Worm (Caenorhabditis elegans) whole organism, L1 larva: ENCODE results near the gene Y51H4A.941.

Experiments
- Y116A8C.19 ChIP-seq: sonication (generic microtip); optimal IDR thresholded peaks from 2 replicates; lab custom pipeline; 2016; ENCODE audit warnings: missing compliant biosample characterization, missing genetic modification characterization, borderline replicate concordance
- alr-1 ChIP-seq: fragments of 200-800 bp; sonication (Bioruptor generic); optimal IDR thresholded peaks from 2 replicates; lab custom pipeline; 2018; ENCODE audit warnings: borderline replicate concordance, mild to moderate bottlenecking, missing genetic modification characterization, missing compliant biosample characterization
- aly-2 ChIP-seq: fragments of 150-350 bp; optimal IDR thresholded peaks from 2 replicates; lab custom pipeline; 2014; ENCODE audit warnings: missing biosample characterization, missing genetic modification characterization
- blmp-1 ChIP-seq: fragments of 150-350 bp; optimal IDR thresholded peaks from 2 replicates; lab custom pipeline; 2014; ENCODE audit warnings: missing biosample characterization, missing genetic modification characterization
- ceh-63 ChIP-seq: fragments of 200-800 bp; sonication (Bioruptor generic); optimal IDR thresholded peaks from 2 replicates; lab custom pipeline; 2018; ENCODE audit warnings: mild to moderate bottlenecking, missing genetic modification characterization, missing compliant biosample characterization
- dsc-1 ChIP-seq: sonication (generic microtip); optimal IDR thresholded peaks from 2 replicates; lab custom pipeline; 2016; ENCODE audit warnings: mild to moderate bottlenecking, missing genetic modification characterization, missing compliant biosample characterization
- efl-3 ChIP-seq: fragments of 200-800 bp; sonication (Bioruptor generic); optimal IDR thresholded peaks from 2 replicates; lab custom pipeline; 2018; ENCODE audit warnings: mild to moderate bottlenecking, missing genetic modification characterization, missing compliant biosample characterization
- egl-13 ChIP-seq: sonication (generic microtip); optimal IDR thresholded peaks from 2 replicates; lab custom pipeline; 2016; ENCODE audit warnings: missing genotype, missing genetic modification reagents, missing genetic modification characterization, missing compliant biosample characterization
- egl-27 ChIP-seq, 2 experiments: fragments of 150-350 bp in 1 of 2; sonication (generic microtip); optimal IDR thresholded peaks; 3 replicates each; lab custom pipeline; 2017 to 2018; ENCODE audit warnings: missing biosample characterization in 2 of 2, missing genetic modification characterization in 2 of 2, missing genetic modification reagents in 2 of 2
- ets-5 ChIP-seq: fragments of 200-800 bp; sonication (Bioruptor generic); IDR thresholded peaks from 2 replicates; pipeline ENCODE4 v1.3.6; 2022; ENCODE audit warnings: missing genetic modification characterization, missing compliant biosample characterization
- fkh-8 ChIP-seq: sonication (generic microtip); optimal IDR thresholded peaks from 2 replicates; lab custom pipeline; 2016; ENCODE audit warnings: mild to moderate bottlenecking, missing genetic modification characterization, missing compliant biosample characterization
- fos-1 ChIP-seq: fragments of 150-350 bp; optimal IDR thresholded peaks from 2 replicates; lab custom pipeline; 2014; ENCODE audit warnings: missing biosample characterization, missing genetic modification characterization
- hlh-17 ChIP-seq: fragments of 200-800 bp; sonication (Bioruptor generic); optimal IDR thresholded peaks from 2 replicates; lab custom pipeline; 2018; ENCODE audit warnings: missing genetic modification characterization, mild to moderate bottlenecking, missing compliant biosample characterization, moderate library complexity, borderline replicate concordance
- hlh-4 ChIP-seq: sonication (generic microtip); optimal IDR thresholded peaks from 2 replicates; lab custom pipeline; 2016; ENCODE audit warnings: mild to moderate bottlenecking, missing genetic modification characterization, missing compliant biosample characterization
- hpl-2 ChIP-seq: fragments of 150-350 bp; optimal IDR thresholded peaks from 2 replicates; lab custom pipeline; 2014; ENCODE audit warnings: missing biosample characterization, missing genetic modification reagents, missing genetic modification characterization
- irx-1 ChIP-seq: sonication (generic microtip); optimal IDR thresholded peaks from 2 replicates; lab custom pipeline; 2016; ENCODE audit warnings: missing genetic modification characterization, missing compliant biosample characterization
- lin-13 ChIP-seq: fragments of 150-350 bp; optimal IDR thresholded peaks from 2 replicates; lab custom pipeline; 2014; ENCODE audit warnings: missing biosample characterization, missing genetic modification reagents, missing genetic modification characterization
- lin-14 ChIP-seq: fragments of 200-800 bp; sonication (Bioruptor generic); optimal IDR thresholded peaks from 2 replicates; lab custom pipeline; 2018; ENCODE audit warnings: mild to moderate bottlenecking, missing genetic modification characterization, moderate library complexity, missing compliant biosample characterization
- lin-15B ChIP-seq: fragments of 150-350 bp; sonication (generic microtip); optimal IDR thresholded peaks from 3 replicates; lab custom pipeline; 2014; ENCODE audit warnings: missing biosample characterization, missing genetic modification characterization
- lin-35 ChIP-seq, 2 experiments: fragments of 150-350 bp; optimal IDR thresholded peaks; 2 replicates each; lab custom pipeline; 2014; ENCODE audit warnings: missing biosample characterization in 2 of 2, missing genetic modification characterization in 2 of 2, missing genetic modification reagents in 2 of 2
- lir-3 ChIP-seq: sonication (generic microtip); optimal IDR thresholded peaks from 2 replicates; lab custom pipeline; 2016; ENCODE audit warnings: mild to moderate bottlenecking, missing genetic modification characterization, moderate library complexity, missing compliant biosample characterization; ENCODE audit not compliant: poor library complexity
- lsy-2 ChIP-seq, 2 experiments: fragments of 150-350 bp; optimal IDR thresholded peaks; 2 replicates each; lab custom pipeline; 2014; ENCODE audit warnings: missing biosample characterization in 2 of 2, missing genetic modification characterization in 2 of 2
- mab-9 ChIP-seq: fragments of 200-800 bp; sonication (Bioruptor generic); IDR thresholded peaks from 2 replicates; pipeline ENCODE4 v1.3.6; 2022; ENCODE audit warnings: missing genetic modification reagents, missing genetic modification characterization, missing compliant biosample characterization
- mdl-1 ChIP-seq, 2 experiments: fragments of 150-350 bp; optimal IDR thresholded peaks; 2 replicates each; lab custom pipeline; 2014 to 2017; ENCODE audit warnings: missing biosample characterization in 2 of 2, missing genetic modification characterization in 2 of 2, inconsistent platforms in 1 of 2
- mep-1 ChIP-seq: fragments of 150-350 bp; optimal IDR thresholded peaks from 2 replicates; lab custom pipeline; 2014; ENCODE audit warnings: missing biosample characterization, missing genetic modification characterization
- nhr-12 ChIP-seq: sonication (generic microtip); optimal IDR thresholded peaks from 2 replicates; lab custom pipeline; 2017; ENCODE audit warnings: missing biosample characterization, missing genetic modification characterization
- nhr-237 ChIP-seq: fragments of 150-350 bp; optimal IDR thresholded peaks from 2 replicates; lab custom pipeline; 2014; ENCODE audit warnings: missing biosample characterization, missing genetic modification characterization
- nhr-28 ChIP-seq: fragments of 150-350 bp; optimal IDR thresholded peaks from 2 replicates; lab custom pipeline; 2014; ENCODE audit warnings: missing biosample characterization, missing genetic modification characterization
- nhr-47 ChIP-seq: sonication (generic microtip); optimal IDR thresholded peaks from 2 replicates; lab custom pipeline; 2016; ENCODE audit warnings: mild to moderate bottlenecking, missing genetic modification characterization, moderate library complexity, missing compliant biosample characterization
- nhr-71 ChIP-seq: sonication (generic microtip); optimal IDR thresholded peaks from 2 replicates; lab custom pipeline; 2016; ENCODE audit warnings: mild to moderate bottlenecking, missing genetic modification characterization, moderate library complexity, missing compliant biosample characterization
- nhr-85 ChIP-seq: sonication (generic microtip); peaks from one replicate; lab custom pipeline; 2016; ENCODE audit warnings: missing genetic modification characterization, inconsistent platforms, missing compliant biosample characterization
- nhr-90 ChIP-seq: sonication (generic microtip); optimal IDR thresholded peaks from 2 replicates; lab custom pipeline; 2016; ENCODE audit warnings: mild to moderate bottlenecking, missing genetic modification characterization, missing compliant biosample characterization; ENCODE audit not compliant: poor library complexity
- pag-3 ChIP-seq: sonication (generic microtip); optimal IDR thresholded peaks from 2 replicates; lab custom pipeline; 2017; ENCODE audit warnings: missing genetic modification characterization, mild to moderate bottlenecking, missing compliant biosample characterization, antibody characterized with exemption, borderline replicate concordance; ENCODE audit not compliant: insufficient read depth
- pqm-1 ChIP-seq: sonication (generic microtip); optimal IDR thresholded peaks from 3 replicates; lab custom pipeline; 2017; ENCODE audit warnings: missing biosample characterization, missing genetic modification characterization
- rnt-1 ChIP-seq: sonication (generic microtip); optimal IDR thresholded peaks from 2 replicates; lab custom pipeline; 2016; ENCODE audit warnings: mild to moderate bottlenecking, missing genetic modification characterization, moderate library complexity, missing compliant biosample characterization
- skn-1 ChIP-seq: fragments of 150-350 bp; optimal IDR thresholded peaks from 2 replicates; lab custom pipeline; 2014; ENCODE audit warnings: missing biosample characterization, missing genetic modification characterization
- snpc-4 ChIP-seq: fragments of 150-350 bp; optimal IDR thresholded peaks from 2 replicates; lab custom pipeline; 2014; ENCODE audit warnings: missing biosample characterization, missing genetic modification characterization
- snu-23 ChIP-seq: sonication (generic microtip); optimal IDR thresholded peaks from 2 replicates; lab custom pipeline; 2016; ENCODE audit warnings: missing genetic modification characterization, missing compliant biosample characterization
- sox-4 ChIP-seq: sonication (generic microtip); optimal IDR thresholded peaks from 2 replicates; lab custom pipeline; 2016; ENCODE audit warnings: missing genetic modification characterization, missing compliant biosample characterization
- sptf-1 ChIP-seq: fragments of 150-350 bp; optimal IDR thresholded peaks from 2 replicates; lab custom pipeline; 2014; ENCODE audit warnings: missing biosample characterization, missing genetic modification characterization
- swsn-7 ChIP-seq: sonication (generic microtip); optimal IDR thresholded peaks from 2 replicates; lab custom pipeline; 2016; ENCODE audit warnings: missing genetic modification characterization, missing compliant biosample characterization
- tlp-1 ChIP-seq: fragments of 150-350 bp; optimal IDR thresholded peaks from 2 replicates; lab custom pipeline; 2014; ENCODE audit warnings: missing biosample characterization, missing genetic modification characterization
- unc-62 ChIP-seq: fragments of 150-350 bp; optimal IDR thresholded peaks from 2 replicates; lab custom pipeline; 2014; ENCODE audit warnings: missing biosample characterization, missing genetic modification reagents, missing genetic modification characterization
- unc-86 ChIP-seq: sonication (generic microtip); optimal IDR thresholded peaks from 2 replicates; lab custom pipeline; 2016; ENCODE audit warnings: missing genetic modification characterization, missing compliant biosample characterization
- vab-15 ChIP-seq: sonication (generic microtip); optimal IDR thresholded peaks from 2 replicates; lab custom pipeline; 2017; ENCODE audit warnings: missing genotype, mild to moderate bottlenecking, missing genetic modification characterization, missing compliant biosample characterization
- xbp-1 ChIP-seq: sonication (generic microtip); optimal IDR thresholded peaks from 2 replicates; lab custom pipeline; 2016; ENCODE audit warnings: missing genetic modification characterization, missing compliant biosample characterization
- zag-1 ChIP-seq: fragments of 150-350 bp; optimal IDR thresholded peaks from 2 replicates; lab custom pipeline; 2014; ENCODE audit warnings: missing biosample characterization, missing genetic modification characterization

Y51H4A.941 gene

ce11 chrIV:16656232-16656631 lies 38.2 kb downstream of the Y51H4A.941 start, which contains the start of gene tsr-2 (continued):
- TF ChIP-seq lin-35 (GFP tag; optimal IDR thresholded peaks at IDR 0.05; lab: Kevin White, UChicago): peak; percentile 90 to 94
- TF ChIP-seq lin-15B: peak; percentile 85
- peak; percentile 69 for TF ChIP-seq aly-2 (tag; lab: Kevin White, UChicago)
- TF ChIP-seq irx-1 (tag; lab: Kevin White, UChicago): peak; percentile 79
- no peak for TF ChIP-seq Y116A8C.19 (tag; lab: Kevin White, UChicago)
- TF ChIP-seq skn-1: peak; percentile 88
- TF ChIP-seq ets-5 (GFP tag; lab: Robert Waterston, UW): no peak
- TF ChIP-seq nhr-71: peak; percentile 96
- TF ChIP-seq efl-3 (GFP tag; lab: Kevin White, UChicago): no peak
- peak; percentile 77 for TF ChIP-seq egl-13 (tag; lab: Kevin White, UChicago)
- peak; percentile 71 for TF ChIP-seq hpl-2 (GFP tag; lab: Kevin White, UChicago)
- TF ChIP-seq lsy-2 (tag; optimal IDR thresholded peaks at IDR 0.05; lab: Kevin White, UChicago): peak; percentile 99
- peak; percentile 93 for TF ChIP-seq nhr-85 (tag; lab: Kevin White, UChicago)
- TF ChIP-seq unc-86 (tag; lab: Kevin White, UChicago): peak; percentile 89
- TF ChIP-seq nhr-28: no peak
- TF ChIP-seq mab-9 (GFP tag; lab: Robert Waterston, UW): peak; percentile 77
- no peak for TF ChIP-seq hlh-17 (GFP tag; lab: Kevin White, UChicago)
- TF ChIP-seq tlp-1 (tag; lab: Kevin White, UChicago): no peak
- peak; percentile 89 for TF ChIP-seq fos-1 (tag; lab: Kevin White, UChicago)
- no peak for TF ChIP-seq ceh-63 (GFP tag; lab: Kevin White, UChicago)
- no peak for TF ChIP-seq hlh-4 (tag; lab: Kevin White, UChicago)
- peak; percentile 89 for TF ChIP-seq nhr-90 (tag; lab: Kevin White, UChicago)
- peak; percentile 95 for TF ChIP-seq rnt-1 (tag; lab: Kevin White, UChicago)
- TF ChIP-seq pqm-1: no peak
- TF ChIP-seq nhr-237 (tag; lab: Kevin White, UChicago): peak; percentile 38
- no peak for TF ChIP-seq sptf-1 (tag; lab: Kevin White, UChicago)
- peak; percentile 91 for TF ChIP-seq fkh-8 (tag; lab: Kevin White, UChicago)
- peak; percentile 53 for TF ChIP-seq sox-4 (tag; lab: Kevin White, UChicago)
- TF ChIP-seq swsn-7 (tag; lab: Kevin White, UChicago): peak; percentile 91
- TF ChIP-seq lin-13 (GFP tag; lab: Kevin White, UChicago): peak; percentile 91
- TF ChIP-seq xbp-1: peak; percentile 91
- TF ChIP-seq mep-1 (tag; lab: Kevin White, UChicago): peak; percentile 97
- peak; percentile 96 for TF ChIP-seq snu-23 (GFP tag; lab: Kevin White, UChicago)
- peak; percentile 74 for TF ChIP-seq snpc-4 (tag; lab: Kevin White, UChicago)
- TF ChIP-seq dsc-1: peak; percentile 89
- TF ChIP-seq vab-15: peak; percentile 14
- peak; percentile 93 for TF ChIP-seq nhr-47 (tag; lab: Kevin White, UChicago)
- no peak for TF ChIP-seq zag-1 (tag; lab: Kevin White, UChicago)
- TF ChIP-seq mdl-1 (tag; optimal IDR thresholded peaks at IDR 0.05; lab: Kevin White, UChicago): peak in 1 of 2 experiments; percentile 88
- no peak for TF ChIP-seq nhr-12 (tag; lab: Kevin White, UChicago)
- TF ChIP-seq alr-1 (tag; lab: Kevin White, UChicago): no peak
- TF ChIP-seq lir-3 (tag; lab: Kevin White, UChicago): peak; percentile 75
- TF ChIP-seq lin-14 (GFP tag; lab: Kevin White, UChicago): peak; percentile 92
- peak; percentile 85 for TF ChIP-seq pag-3 (tag; lab: Kevin White, UChicago)
- TF ChIP-seq unc-62: no peak
- peak; percentile 33 to 47 for TF ChIP-seq egl-27 (tag; optimal IDR thresholded peaks at IDR 0.05; lab: Kevin White, UChicago)
- TF ChIP-seq blmp-1 (tag; lab: Kevin White, UChicago): peak; percentile 63
